Fruit fly (Drosophila melanogaster) whole organism, embryonic: ENCODE data around the gene CG10725.

ENCODE experiments used
- Bgb ChIP-seq: fragments of 200-800 bp; sonication (Bioruptor generic); IDR thresholded peaks from 2 replicates; pipeline ENCODE4 v1.3.6; 2022; ENCODE audit warnings: missing biosample characterization, missing genetic modification characterization; ENCODE audit not compliant: partially characterized antibody
- CG11085 ChIP-seq: fragments of 200-800 bp; sonication (Bioruptor generic); IDR thresholded peaks from 2 replicates; pipeline ENCODE4 v1.3.6; 2022; ENCODE audit warnings: missing biosample characterization, missing genetic modification characterization
- CG13287 ChIP-seq: fragments of 200-800 bp; sonication (Bioruptor generic); IDR thresholded peaks from 2 replicates; pipeline ENCODE4 v1.3.6; 2022; ENCODE audit warnings: missing biosample characterization, missing genetic modification characterization; ENCODE audit not compliant: partially characterized antibody
- CG13775 ChIP-seq: fragments of 200-800 bp; sonication (Bioruptor generic); optimal IDR thresholded peaks from 3 replicates; lab custom pipeline; 2017; ENCODE audit warnings: missing biosample characterization, mild to moderate bottlenecking, missing genetic modification characterization
- CG14667 ChIP-seq: fragments of 200-800 bp; sonication (Bioruptor generic); IDR thresholded peaks from 2 replicates; pipeline ENCODE4 v1.3.6; 2022; ENCODE audit warnings: missing biosample characterization, missing genetic modification characterization
- CG14710 ChIP-seq: fragments of 200-800 bp; sonication (Bioruptor generic); optimal IDR thresholded peaks from 3 replicates; lab custom pipeline; 2019; ENCODE audit warnings: missing biosample characterization, mild to moderate bottlenecking, missing genetic modification characterization, moderate library complexity
- CG14860 ChIP-seq: fragments of 200-800 bp; sonication (Bioruptor generic); IDR thresholded peaks from 3 replicates; pipeline ENCODE4 v1.3.6; 2022; ENCODE audit warnings: missing biosample characterization, missing genetic modification characterization; ENCODE audit not compliant: partially characterized antibody
- CG15601 ChIP-seq: fragments of 200-800 bp; sonication (Bioruptor generic); optimal IDR thresholded peaks from 3 replicates; lab custom pipeline; 2019; ENCODE audit warnings: missing biosample characterization, mild to moderate bottlenecking, missing genetic modification characterization, moderate library complexity
- CG16813 ChIP-seq: fragments of 200-800 bp; sonication (Bioruptor generic); IDR thresholded peaks from 3 replicates; pipeline ENCODE4 v1.3.6; 2022; ENCODE audit warnings: missing biosample characterization, missing genetic modification characterization; ENCODE audit not compliant: partially characterized antibody
- CG17912 ChIP-seq: fragments of 200-800 bp; sonication (Bioruptor generic); optimal IDR thresholded peaks from 2 replicates; lab custom pipeline; 2018; ENCODE audit warnings: missing biosample characterization, mild to moderate bottlenecking, missing genetic modification characterization
- CG2199 ChIP-seq: fragments of 200-800 bp; sonication (Bioruptor generic); IDR thresholded peaks from 3 replicates; pipeline ENCODE4 v1.3.6; 2022; ENCODE audit warnings: missing biosample characterization, missing genetic modification characterization
- CG31365 ChIP-seq: fragments of 200-800 bp; sonication (Bioruptor generic); optimal IDR thresholded peaks from 2 replicates; lab custom pipeline; 2018; ENCODE audit warnings: missing biosample characterization, mild to moderate bottlenecking, missing genetic modification characterization
- CG3838 ChIP-seq: fragments of 200-800 bp; sonication (Bioruptor generic); optimal IDR thresholded peaks from 3 replicates; lab custom pipeline; 2016; ENCODE audit warnings: missing biosample characterization, missing genetic modification characterization
- CG42726 ChIP-seq: fragments of 200-800 bp; sonication (Bioruptor generic); IDR thresholded peaks from 2 replicates; pipeline ENCODE4 v1.3.6; 2022; ENCODE audit warnings: missing biosample characterization, missing genetic modification characterization; ENCODE audit not compliant: partially characterized antibody
- CG4730 ChIP-seq: fragments of 200-800 bp; sonication (Bioruptor generic); IDR thresholded peaks from 2 replicates; pipeline ENCODE4 v1.3.6; 2022; ENCODE audit warnings: missing biosample characterization, missing genetic modification characterization
- CG6791 ChIP-seq: fragments of 200-800 bp; sonication (Bioruptor generic); IDR thresholded peaks from 3 replicates; pipeline ENCODE4 v1.3.6; 2022; ENCODE audit warnings: missing biosample characterization, missing genetic modification characterization; ENCODE audit not compliant: partially characterized antibody
- CG7372 ChIP-seq: fragments of 200-800 bp; sonication (Bioruptor generic); IDR thresholded peaks from 2 replicates; pipeline ENCODE4 v1.3.6; 2022; ENCODE audit warnings: missing biosample characterization, missing genetic modification characterization
- CG7963 ChIP-seq: fragments of 200-800 bp; sonication (Bioruptor generic); IDR thresholded peaks from 3 replicates; pipeline ENCODE4 v1.3.6; 2022; ENCODE audit warnings: missing biosample characterization, missing genetic modification characterization; ENCODE audit not compliant: partially characterized antibody
- CG9437 ChIP-seq: fragments of 200-800 bp; sonication (Bioruptor generic); optimal IDR thresholded peaks from 2 replicates; lab custom pipeline; 2018; ENCODE audit warnings: missing biosample characterization, mild to moderate bottlenecking, missing genetic modification characterization
- ERR ChIP-seq: fragments of 200-800 bp; sonication (Bioruptor generic); optimal IDR thresholded peaks from 2 replicates; lab custom pipeline; 2016; ENCODE audit warnings: missing biosample characterization, missing genetic modification characterization
- MBD-R2 ChIP-seq: fragments of 200-800 bp; sonication (Bioruptor generic); IDR thresholded peaks from 2 replicates; pipeline ENCODE4 v1.3.6; 2022; ENCODE audit warnings: missing biosample characterization, missing genetic modification characterization
- MESR4 ChIP-seq: fragments of 200-800 bp; sonication (Bioruptor generic); optimal IDR thresholded peaks from 2 replicates; lab custom pipeline; 2018; ENCODE audit warnings: missing biosample characterization, mild to moderate bottlenecking, missing genetic modification characterization, moderate library complexity
- Scr ChIP-seq: fragments of 200-800 bp; sonication (Bioruptor generic); IDR thresholded peaks from 2 replicates; pipeline ENCODE4 v1.3.6; 2022; ENCODE audit warnings: missing biosample characterization, missing genetic modification characterization; ENCODE audit not compliant: partially characterized antibody
- Usf ChIP-seq: fragments of 200-800 bp; sonication (Bioruptor generic); optimal IDR thresholded peaks from 2 replicates; lab custom pipeline; 2017; ENCODE audit warnings: missing genotype, missing biosample characterization, missing genetic modification characterization
- abd-A ChIP-seq: fragments of 200-800 bp; sonication (Bioruptor generic); optimal IDR thresholded peaks from 3 replicates; lab custom pipeline; 2019; ENCODE audit warnings: missing biosample characterization, mild to moderate bottlenecking, missing genetic modification characterization, moderate library complexity
- amos ChIP-seq: fragments of 200-800 bp; sonication (Bioruptor generic); IDR thresholded peaks from 2 replicates; pipeline ENCODE4 v1.3.6; 2022; ENCODE audit warnings: missing biosample characterization, missing genetic modification characterization; ENCODE audit not compliant: partially characterized antibody
- ato ChIP-seq: fragments of 200-800 bp; sonication (Bioruptor generic); IDR thresholded peaks from 2 replicates; pipeline ENCODE4 v1.3.6; 2022; ENCODE audit warnings: missing biosample characterization, missing genetic modification characterization; ENCODE audit not compliant: partially characterized antibody
- bbx ChIP-seq: fragments of 200-800 bp; sonication (Bioruptor generic); IDR thresholded peaks from 2 replicates; pipeline ENCODE4 v1.3.6; 2022; ENCODE audit warnings: missing biosample characterization, missing genetic modification characterization; ENCODE audit not compliant: partially characterized antibody
- disco-r ChIP-seq: fragments of 200-800 bp; sonication (Bioruptor generic); optimal IDR thresholded peaks from 2 replicates; lab custom pipeline; 2016; ENCODE audit warnings: missing biosample characterization, missing genetic modification characterization
- esg ChIP-seq: fragments of 200-800 bp; sonication (Bioruptor generic); conservative IDR thresholded peaks from 2 replicates; pipeline ENCODE4 v1.3.6; 2022; ENCODE audit warnings: missing biosample characterization, missing genetic modification characterization
- fd64A ChIP-seq: fragments of 200-800 bp; sonication (Bioruptor generic); optimal IDR thresholded peaks from 3 replicates; lab custom pipeline; 2018; ENCODE audit warnings: missing biosample characterization, mild to moderate bottlenecking, missing genetic modification characterization
- fu2 ChIP-seq: fragments of 200-800 bp; sonication (Bioruptor generic); optimal IDR thresholded peaks from 2 replicates; lab custom pipeline; 2016; ENCODE audit warnings: missing biosample characterization, missing genetic modification characterization
- grn ChIP-seq: fragments of 200-800 bp; sonication (Bioruptor generic); optimal IDR thresholded peaks from 3 replicates; lab custom pipeline; 2017; ENCODE audit warnings: missing biosample characterization, missing genetic modification characterization
- hb ChIP-seq: fragments of 200-800 bp; sonication (Bioruptor generic); IDR thresholded peaks from 3 replicates; pipeline ENCODE4 v1.3.6; 2022; ENCODE audit warnings: missing biosample characterization, missing genetic modification characterization; ENCODE audit not compliant: partially characterized antibody
- hkb ChIP-seq, 2 experiments: fragments of 200-800 bp in 1 of 2; fragments of >200 bp in 1 of 2; sonication (Bioruptor generic) in 1 of 2; IDR thresholded peaks in 1 of 2; optimal IDR thresholded peaks in 1 of 2; 2 replicates each; pipeline versions ENCODE4 v1.3.6 to Lab custom; 2017 to 2022; ENCODE audit warnings: missing biosample characterization in 1 of 2, missing genetic modification characterization in 1 of 2
- kay ChIP-seq: fragments of 200-800 bp; sonication (Bioruptor generic); optimal IDR thresholded peaks from 2 replicates; lab custom pipeline; 2016; ENCODE audit warnings: missing biosample characterization, missing genetic modification characterization
- knrl ChIP-seq: fragments of 200-800 bp; sonication (Bioruptor generic); IDR thresholded peaks from 3 replicates; pipeline ENCODE4 v1.3.6; 2022; ENCODE audit warnings: missing biosample characterization, missing genetic modification characterization; ENCODE audit not compliant: partially characterized antibody
- lilli ChIP-seq: fragments of 200-800 bp; sonication (Bioruptor generic); optimal IDR thresholded peaks from 3 replicates; lab custom pipeline; 2016; ENCODE audit warnings: missing biosample characterization, missing genetic modification characterization
- mld ChIP-seq: fragments of 200-800 bp; sonication (Bioruptor generic); IDR thresholded peaks from 3 replicates; pipeline ENCODE4 v1.3.6; 2022; ENCODE audit warnings: missing biosample characterization, missing genetic modification characterization; ENCODE audit not compliant: partially characterized antibody
- otp ChIP-seq: fragments of 200-800 bp; sonication (Bioruptor generic); IDR thresholded peaks from 3 replicates; pipeline ENCODE4, ENCODE4 v1.3.6; 2022; ENCODE audit warnings: missing biosample characterization, missing genetic modification characterization
- peb ChIP-seq: fragments of 200-800 bp; sonication (Bioruptor generic); IDR thresholded peaks from 2 replicates; pipeline ENCODE4 v1.3.6; 2022; ENCODE audit warnings: missing biosample characterization, missing genetic modification characterization
- sens ChIP-seq: fragments of 200-800 bp; sonication (Bioruptor generic); peaks from one replicate; lab custom pipeline; 2016; ENCODE audit warnings: missing biosample characterization, missing genetic modification characterization
- tna ChIP-seq: fragments of 200-800 bp; sonication (Bioruptor generic); IDR thresholded peaks from 2 replicates; pipeline ENCODE4 v1.3.6; 2022; ENCODE audit warnings: missing biosample characterization, missing genetic modification characterization; ENCODE audit not compliant: partially characterized antibody
- toy ChIP-seq: fragments of 200-800 bp; sonication (Bioruptor generic); IDR thresholded peaks from 2 replicates; pipeline ENCODE4 v1.3.6; 2022; ENCODE audit warnings: missing biosample characterization, missing genetic modification characterization
- vnd ChIP-seq: fragments of 200-800 bp; sonication (Bioruptor generic); IDR thresholded peaks from 3 replicates; pipeline ENCODE4 v1.3.6; 2022; ENCODE audit warnings: missing biosample characterization, missing genetic modification characterization; ENCODE audit not compliant: partially characterized antibody
- wek ChIP-seq: fragments of 200-800 bp; sonication (Bioruptor generic); optimal IDR thresholded peaks from 3 replicates; lab custom pipeline; 2018; ENCODE audit warnings: missing biosample characterization, mild to moderate bottlenecking, missing genetic modification characterization, moderate library complexity
- zen2 ChIP-seq: fragments of 200-800 bp; sonication (Bioruptor generic); IDR thresholded peaks from 3 replicates; pipeline ENCODE4 v1.3.6; 2022; ENCODE audit warnings: missing biosample characterization, missing genetic modification characterization; ENCODE audit not compliant: partially characterized antibody

CG10725 gene

DNA sequence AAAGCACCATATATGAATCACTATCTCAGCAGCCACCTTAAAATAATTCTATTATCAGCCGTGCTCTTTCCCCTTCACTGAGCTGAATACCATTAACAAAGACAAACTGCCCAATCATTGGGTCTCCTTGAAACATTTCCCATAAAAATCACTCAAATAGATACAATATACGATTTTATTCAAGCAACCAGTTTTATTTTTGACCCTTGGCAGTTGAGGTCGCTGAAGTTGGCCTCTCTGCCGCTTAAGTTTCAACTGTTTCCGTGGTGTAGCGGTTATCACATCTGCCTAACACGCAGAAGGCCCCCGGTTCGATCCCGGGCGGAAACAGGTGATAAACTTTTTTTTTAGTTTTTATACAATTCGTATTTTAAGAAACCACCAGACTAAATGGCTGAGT lies 5.0 kb upstream of the CG10725 start (continued):
- TF ChIP-seq Usf (GFP tag; lab: Kevin White, UChicago), result no peak
- TF ChIP-seq CG2199 (GFP tag; lab: Robert Waterston, UW), result 0 out of 3 replicates have a peak, but pooled peaks have one; percentile 10
- TF ChIP-seq abd-A (tag; lab: Kevin White, UChicago), result peak; percentile 79
- no peak for TF ChIP-seq CG13775 (GFP tag; lab: Kevin White, UChicago)
- no peak for TF ChIP-seq kay
- peak; percentile 42 for TF ChIP-seq wek (GFP tag; lab: Kevin White, UChicago)
- no peak for TF ChIP-seq MESR4 (GFP tag; lab: Kevin White, UChicago)
- no peak for TF ChIP-seq esg
- no peak for TF ChIP-seq otp (GFP tag; lab: Robert Waterston, UW)
- TF ChIP-seq CG9437 (GFP tag; lab: Kevin White, UChicago), result no peak
- TF ChIP-seq disco-r (GFP tag; lab: Kevin White, UChicago), result no peak
- no peak for TF ChIP-seq CG7372 (GFP tag; lab: Robert Waterston, UW)
- peak; percentile 72 for TF ChIP-seq tna
- TF ChIP-seq CG4730 (GFP tag; lab: Robert Waterston, UW), result no peak
- no peak for TF ChIP-seq CG11085 (GFP tag; lab: Robert Waterston, UW)
- no peak for TF ChIP-seq MBD-R2 (GFP tag; lab: Robert Waterston, UW)
- no peak for TF ChIP-seq CG14710 (tag; lab: Kevin White, UChicago)
- TF ChIP-seq fd64A (GFP tag; lab: Kevin White, UChicago), result no peak
- TF ChIP-seq CG3838 (GFP tag; lab: Kevin White, UChicago), result no peak
- no peak for TF ChIP-seq CG14667 (GFP tag; lab: Robert Waterston, UW)
- TF ChIP-seq, all 482 proteins: peak for 38

DNA sequence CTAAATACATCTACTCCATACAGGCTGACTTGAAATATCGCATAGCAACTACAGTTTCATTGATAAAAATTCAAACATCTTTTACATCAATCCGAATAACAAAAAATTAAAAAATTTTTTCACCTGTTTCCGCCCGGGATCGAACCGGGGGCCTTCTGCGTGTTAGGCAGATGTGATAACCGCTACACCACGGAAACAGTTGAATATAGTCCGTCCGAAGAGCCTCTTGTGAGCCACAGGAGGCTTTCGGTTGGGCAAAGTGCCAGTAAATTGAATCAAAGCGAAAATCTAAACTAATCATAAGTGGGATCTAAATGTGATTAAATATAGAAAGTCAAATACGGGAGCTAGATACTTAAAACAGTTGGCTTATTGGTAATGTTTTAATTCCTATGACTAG lies 4.2 kb upstream of the CG10725 start:
- TF ChIP-seq lilli (GFP tag; lab: Kevin White, UChicago), result no peak
- peak; percentile 53 for TF ChIP-seq sens
- peak; percentile 60; the same call in 1 of the 2 replicates for TF ChIP-seq CG42726 (GFP tag; lab: Robert Waterston, UW)
- peak; percentile 92 for TF ChIP-seq CG15601 (tag; lab: Kevin White, UChicago)
- peak; percentile 78 for TF ChIP-seq ato (GFP tag; lab: Robert Waterston, UW)
- TF ChIP-seq CG16813, result peak; percentile 72
- TF ChIP-seq hb (GFP tag; lab: Robert Waterston, UW), result peak; percentile 43; the same call in 1 of the 3 replicates
- TF ChIP-seq amos (GFP tag; lab: Robert Waterston, UW), result peak; percentile 81
- no peak for TF ChIP-seq hkb (optimal IDR thresholded peaks at IDR 0.05; lab: Kevin White, UChicago)
- no peak for TF ChIP-seq hkb (GFP tag; IDR thresholded peaks at IDR 0.05; lab: Robert Waterston, UW)
- no peak for TF ChIP-seq CG31365 (tag; lab: Kevin White, UChicago)
- TF ChIP-seq CG7963 (GFP tag; lab: Robert Waterston, UW), result peak; percentile 72
- TF ChIP-seq knrl (GFP tag; lab: Robert Waterston, UW), result peak; percentile 54
- TF ChIP-seq tna, result peak; percentile 78
- TF ChIP-seq zen2 (GFP tag; lab: Robert Waterston, UW), result peak; percentile 47; the same call in 1 of the 3 replicates
- TF ChIP-seq ERR (GFP tag; lab: Kevin White, UChicago), result no peak
- TF ChIP-seq CG14860 (GFP tag; lab: Robert Waterston, UW), result peak; percentile 66
- peak; percentile 65 for TF ChIP-seq grn (GFP tag; lab: Kevin White, UChicago)
- TF ChIP-seq mld (GFP tag; lab: Robert Waterston, UW), result peak; percentile 84; the same call in 2 of the 3 replicates
- TF ChIP-seq toy, result no peak
- peak; percentile 31; the same call in 1 of the 2 replicates for TF ChIP-seq CG13287 (GFP tag; lab: Robert Waterston, UW)
- peak; percentile 78 for TF ChIP-seq Bgb (GFP tag; lab: Robert Waterston, UW)
- no peak for TF ChIP-seq fu2 (GFP tag; lab: Kevin White, UChicago)
- TF ChIP-seq vnd (GFP tag; lab: Robert Waterston, UW), result peak; percentile 57; the same call in 2 of the 3 replicates
- TF ChIP-seq CG17912 (GFP tag; lab: Kevin White, UChicago), result no peak
- TF ChIP-seq CG6791 (GFP tag; lab: Robert Waterston, UW), result peak; percentile 76; the same call in 2 of the 3 replicates
- TF ChIP-seq peb (GFP tag; lab: Robert Waterston, UW), result no peak
- peak; percentile 56 for TF ChIP-seq Scr (GFP tag; lab: Robert Waterston, UW)
- TF ChIP-seq bbx (GFP tag; lab: Robert Waterston, UW), result peak; percentile 79
